Fruit fly (Drosophila melanogaster): Measurements from ENCODE around the gene GstD6.

DNA sequence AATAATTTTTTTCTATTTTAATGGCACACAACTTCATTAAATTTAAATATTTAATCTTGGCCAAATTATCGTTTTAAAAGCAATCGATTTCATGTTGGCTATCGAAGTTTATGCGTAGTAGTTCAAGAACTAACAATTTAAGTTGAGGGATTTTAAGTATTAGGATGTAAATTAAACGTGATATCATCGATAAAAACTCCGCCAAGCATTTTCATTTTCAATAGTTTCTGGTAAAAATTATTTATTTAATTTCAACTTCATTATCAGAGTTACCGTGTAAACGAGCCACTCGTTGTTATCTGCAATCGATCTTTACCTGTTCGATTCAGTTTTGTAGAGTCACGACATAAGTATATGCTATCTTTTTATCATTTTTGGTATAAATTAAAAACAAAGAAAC, 26.0 kb downstream of the GstD6 start:
- no peak for TF ChIP-seq CTCF (optimal IDR thresholded peaks at IDR 0.05)
- TF ChIP-seq CG8478 (optimal IDR thresholded peaks at IDR 0.05): no peak
